Worm (Caenorhabditis elegans) whole organism, mixed stage, embryonic: ENCODE measurements around the gene lgc-35.

Source experiments
- M03D4.4 ChIP-seq: sonication (generic microtip); optimal IDR thresholded peaks from 2 replicates; lab custom pipeline; 2017; ENCODE audit warnings: mild to moderate bottlenecking, missing genetic modification characterization, missing compliant biosample characterization
- ceh-43 ChIP-seq: fragments of 200-800 bp; sonication (Bioruptor generic); optimal IDR thresholded peaks from 2 replicates; lab custom pipeline; 2018; ENCODE audit warnings: mild to moderate bottlenecking, missing genetic modification characterization, moderate library complexity, missing compliant biosample characterization
- elt-3 ChIP-seq: fragments of 150-350 bp; optimal IDR thresholded peaks from 2 replicates; lab custom pipeline; 2014; ENCODE audit warnings: missing biosample characterization, missing genetic modification characterization
- ham-2 ChIP-seq: fragments of 200-800 bp; sonication (Bioruptor generic); optimal IDR thresholded peaks from 2 replicates; lab custom pipeline; 2018; ENCODE audit warnings: mild to moderate bottlenecking, missing genetic modification characterization, missing compliant biosample characterization
- lin-13 ChIP-seq: fragments of 150-350 bp; optimal IDR thresholded peaks from 2 replicates; lab custom pipeline; 2014; ENCODE audit warnings: missing biosample characterization, missing genetic modification characterization
- lin-32 ChIP-seq: fragments of 200-800 bp; sonication (Bioruptor generic); optimal IDR thresholded peaks from 2 replicates; lab custom pipeline; 2018; ENCODE audit warnings: mild to moderate bottlenecking, missing genetic modification characterization, missing compliant biosample characterization
- nhr-237 ChIP-seq: fragments of 150-350 bp; optimal IDR thresholded peaks from 2 replicates; lab custom pipeline; 2014; ENCODE audit warnings: missing biosample characterization, missing genetic modification characterization
- snpc-4 ChIP-seq: fragments of 150-350 bp; optimal IDR thresholded peaks from 2 replicates; lab custom pipeline; 2014; ENCODE audit warnings: missing biosample characterization, missing genetic modification characterization
- unc-39 ChIP-seq: fragments of 150-350 bp; optimal IDR thresholded peaks from 2 replicates; lab custom pipeline; 2014; ENCODE audit warnings: missing biosample characterization, missing genetic modification characterization

- no peak for TF ChIP-seq elt-3 (tag; lab: Kevin White, UChicago)
- TF ChIP-seq ham-2 = no peak
- no peak for TF ChIP-seq nhr-237
- TF ChIP-seq lin-13 (tag; lab: Kevin White, UChicago) = no peak
- TF ChIP-seq ceh-43 (GFP tag; lab: Kevin White, UChicago) = no peak
- TF ChIP-seq unc-39 (tag; lab: Kevin White, UChicago) = no peak
- TF ChIP-seq M03D4.4 (tag; lab: Kevin White, UChicago) = no peak
- no peak for TF ChIP-seq lin-32 (GFP tag; lab: Kevin White, UChicago)
- no peak for TF ChIP-seq snpc-4 (tag; lab: Kevin White, UChicago)
Observed at ce11 chrII:12806602-12807182, 33.3 kb downstream of the lgc-35 start, which contains the start of gene spds-1.
